Worm (Caenorhabditis elegans): ENCODE results near the gene F13B6.3.

The F13B6.3 gene

ce11 chrIV:7499302-7499701, 33.5 kb upstream of the F13B6.3 start:
- TF ChIP-seq xnd-1 (tag; optimal IDR thresholded peaks at IDR 0.05) (no peak), snpc-4 (GFP tag; optimal IDR thresholded peaks at IDR 0.05) (peak; percentile 73), snpc-4 (tag; optimal IDR thresholded peaks at IDR 0.05) (peak in 3 of 4 experiments; percentile 90 to 96 (median 93)), B0261.1 (tag; optimal IDR thresholded peaks at IDR 0.05) (peak; percentile 51), tbp1 (GFP tag; optimal IDR thresholded peaks at IDR 0.05) (peak; percentile 83), die-1 (tag; optimal IDR thresholded peaks at IDR 0.05) (peak; percentile 68), Y53G8AR.9 (GFP tag; conservative IDR thresholded peaks at IDR 0.05) (no peak), snpc-3.4 (tag; optimal IDR thresholded peaks at IDR 0.05) (peak; percentile 67), mxl-1 (tag; optimal IDR thresholded peaks at IDR 0.05) (peak; percentile 14), ztf-18 (tag; optimal IDR thresholded peaks at IDR 0.05) (peak; percentile 17), snpc-1.1 (tag; optimal IDR thresholded peaks at IDR 0.05; ENCODE audit: insufficient read depth) (peak; percentile 91), him-1 (tag; optimal IDR thresholded peaks at IDR 0.05) (peak; percentile 46), ztf-3 (GFP tag; optimal IDR thresholded peaks at IDR 0.05) (no peak), F57C9.4 (tag; optimal IDR thresholded peaks at IDR 0.05) (no peak), hmg-1.2 (GFP tag; IDR thresholded peaks at IDR 0.05) (peak; percentile 81), ZK185.1 (tag; optimal IDR thresholded peaks at IDR 0.05; ENCODE audit: poor library complexity, severe bottlenecking) (peak; percentile 7), nhr-90 (tag; optimal IDR thresholded peaks at IDR 0.05) (peak; percentile 47), rpc-1 (optimal IDR thresholded peaks at IDR 0.05) (peak; percentile 62), rpc-1 (tag; optimal IDR thresholded peaks at IDR 0.05) (peak; percentile 82), lin-26 (GFP tag; IDR thresholded peaks at IDR 0.05) (peak; percentile 91), rec-8 (tag; optimal IDR thresholded peaks at IDR 0.05) (peak in 1 of 2 experiments; percentile 12), attf-3 (GFP tag; conservative IDR thresholded peaks at IDR 0.05) (no peak), mes-4 (tag; optimal IDR thresholded peaks at IDR 0.05) (peak; percentile 10), attf-5 (GFP tag; optimal IDR thresholded peaks at IDR 0.05) (peak; percentile 20)

- no peak for TF ChIP-seq ccch-3 (GFP tag; optimal IDR thresholded peaks at IDR 0.05)
- TF ChIP-seq F57A8.1 (GFP tag; optimal IDR thresholded peaks at IDR 0.05) = no peak
- TF ChIP-seq snpc-3.4 (tag; optimal IDR thresholded peaks at IDR 0.05) = no peak
- TF ChIP-seq ceh-100 (GFP tag; IDR thresholded peaks at IDR 0.05) = no peak
- TF ChIP-seq nhr-120 (GFP tag; IDR thresholded peaks at IDR 0.05) = no peak
- TF ChIP-seq C06A6.2 (GFP tag; conservative IDR thresholded peaks at IDR 0.05) = no peak
Observed at ce11 chrIV:7497750-7498149, 32.0 kb upstream of the F13B6.3 start, which contains the start of gene egas-4. Gene egas-4, minus strand, starts transcription at chrIV:7497850.

- TF ChIP-seq nhr-80 (tag; optimal IDR thresholded peaks at IDR 0.05) = peak; percentile 86
- no peak for TF ChIP-seq akir-1 (GFP tag; optimal IDR thresholded peaks at IDR 0.05)
Observed at ce11 chrIV:7497205-7497604, 31.4 kb upstream of the F13B6.3 start.

ce11 chrIV:7491464-7491863, 25.7 kb upstream of the F13B6.3 start, which contains the start of gene F55G1.1:
Gene F55G1.1, plus strand, starts transcription at chrIV:7491764.
- no peak for TF ChIP-seq nhr-179 (tag; optimal IDR thresholded peaks at IDR 0.05)
- no peak for TF ChIP-seq ztf-26 (tag; optimal IDR thresholded peaks at IDR 0.05)
- TF ChIP-seq tlf-1 (GFP tag; optimal IDR thresholded peaks at IDR 0.05) = no peak
- no peak for TF ChIP-seq die-1 (tag; optimal IDR thresholded peaks at IDR 0.05)

ce11 chrIV:7488457-7488783, 22.7 kb upstream of the F13B6.3 start:
- no peak for TF ChIP-seq unc-130 (GFP tag; optimal IDR thresholded peaks at IDR 0.05)
- no peak; the same call in 1 of the 2 replicates for TF ChIP-seq madf-8 (GFP tag; conservative IDR thresholded peaks at IDR 0.05)
- TF ChIP-seq fkh-3 (tag; optimal IDR thresholded peaks at IDR 0.05) = no peak
- peak; percentile 51 for TF ChIP-seq tlf-1 (GFP tag; optimal IDR thresholded peaks at IDR 0.05)
- no peak for TF ChIP-seq F23B12.7 (tag; optimal IDR thresholded peaks at IDR 0.05; ENCODE audit: insufficient read depth)
- TF ChIP-seq xnd-1 (tag; optimal IDR thresholded peaks at IDR 0.05) = peak; percentile 3
- no peak for TF ChIP-seq K12H6.12 (tag; optimal IDR thresholded peaks at IDR 0.05)
- peak; percentile 35 for TF ChIP-seq lin-54 (GFP tag; optimal IDR thresholded peaks at IDR 0.05)
- no peak for TF ChIP-seq dpff-1 (tag; optimal IDR thresholded peaks at IDR 0.05)
- peak; percentile 63 for TF ChIP-seq attf-6 (GFP tag; IDR thresholded peaks at IDR 0.05)
- no peak for TF ChIP-seq F10E7.11 (tag; optimal IDR thresholded peaks at IDR 0.05)
- TF ChIP-seq tbp1 (GFP tag; optimal IDR thresholded peaks at IDR 0.05) = peak; percentile 34
- TF ChIP-seq Y53G8AR.9 (GFP tag; conservative IDR thresholded peaks at IDR 0.05) = peak; percentile 85
- TF ChIP-seq attf-3 (GFP tag; conservative IDR thresholded peaks at IDR 0.05) = no peak
- peak; percentile 57; the same call in 1 of the 2 replicates for TF ChIP-seq ekl-4 (GFP tag; IDR thresholded peaks at IDR 0.05)

All from whole organism, young adult.